Worm (Caenorhabditis elegans) whole organism, L3 larva: ENCODE data around the gene gss-1.
A peak's percentile ranks its signal among the peaks of the same experiment; 100 is the strongest.

Experiments used
- R02D3.7 ChIP-seq: fragments of 150-350 bp; optimal IDR thresholded peaks from 2 replicates; lab custom pipeline; 2014; ENCODE audit warnings: missing biosample characterization, missing genetic modification characterization
- ZK546.5 ChIP-seq: sonication (generic microtip); optimal IDR thresholded peaks from 2 replicates; lab custom pipeline; 2017; ENCODE audit warnings: missing biosample characterization, missing genetic modification characterization
- aly-2 ChIP-seq: fragments of 150-350 bp; optimal IDR thresholded peaks from 2 replicates; lab custom pipeline; 2014; ENCODE audit warnings: missing biosample characterization, missing genetic modification characterization
- ama-1 ChIP-seq: fragments of 150-350 bp; optimal IDR thresholded peaks from 2 replicates; lab custom pipeline; 2018
- ceh-16 ChIP-seq: sonication (generic microtip); optimal IDR thresholded peaks from 2 replicates; lab custom pipeline; 2017; ENCODE audit warnings: missing biosample characterization, missing genetic modification characterization
- ceh-28 ChIP-seq: fragments of 150-350 bp; optimal IDR thresholded peaks from 2 replicates; lab custom pipeline; 2014; ENCODE audit warnings: missing biosample characterization, missing genetic modification reagents, missing genetic modification characterization
- ceh-82 ChIP-seq: fragments of 150-350 bp; optimal IDR thresholded peaks from 2 replicates; lab custom pipeline; 2014; ENCODE audit warnings: missing biosample characterization, missing genetic modification characterization
- daf-12 ChIP-seq: fragments of 150-350 bp; optimal IDR thresholded peaks from 2 replicates; lab custom pipeline; 2014; ENCODE audit warnings: missing biosample characterization, missing genetic modification reagents, missing genetic modification characterization
- egl-27 ChIP-seq: sonication (generic microtip); optimal IDR thresholded peaks from 4 replicates; lab custom pipeline; 2017; ENCODE audit warnings: missing biosample characterization, missing genetic modification reagents, missing genetic modification characterization
- egl-5 ChIP-seq: fragments of 150-350 bp; optimal IDR thresholded peaks from 2 replicates; lab custom pipeline; 2017; ENCODE audit warnings: missing biosample characterization, missing genetic modification reagents, missing genetic modification characterization, inconsistent platforms
- elt-1 ChIP-seq: fragments of 150-350 bp; optimal IDR thresholded peaks from 2 replicates; lab custom pipeline; 2014; ENCODE audit warnings: missing biosample characterization, missing genetic modification characterization
- elt-2 ChIP-seq: sonication (generic microtip); optimal IDR thresholded peaks from 2 replicates; lab custom pipeline; 2016; ENCODE audit warnings: missing genetic modification reagents, mild to moderate bottlenecking, missing genetic modification characterization, missing compliant biosample characterization
- elt-3 ChIP-seq, 3 experiments: fragments of 150-350 bp in 1 of 3; sonication (generic microtip) in 2 of 3; optimal IDR thresholded peaks; 2 replicates in 2 of 3; 4 replicates in 1 of 3; lab custom pipeline; 2014 to 2017; ENCODE audit warnings: missing biosample characterization in 3 of 3, missing genetic modification characterization in 3 of 3
- fos-1 ChIP-seq: fragments of 150-350 bp; optimal IDR thresholded peaks from 2 replicates; lab custom pipeline; 2014; ENCODE audit warnings: missing biosample characterization, missing genetic modification characterization
- hmg-11 ChIP-seq: sonication (generic microtip); optimal IDR thresholded peaks from 2 replicates; lab custom pipeline; 2016; ENCODE audit warnings: missing genetic modification characterization, missing compliant biosample characterization
- jun-1 ChIP-seq: fragments of 150-350 bp; optimal IDR thresholded peaks from 2 replicates; lab custom pipeline; 2014; ENCODE audit warnings: missing biosample characterization, missing genetic modification reagents, missing genetic modification characterization
- lin-15B ChIP-seq: fragments of 150-350 bp; optimal IDR thresholded peaks from 2 replicates; lab custom pipeline; 2014; ENCODE audit warnings: missing biosample characterization, missing genetic modification characterization
- lin-39 ChIP-seq: fragments of 150-350 bp; optimal IDR thresholded peaks from 2 replicates; lab custom pipeline; 2018; ENCODE audit warnings: missing biosample characterization, missing genetic modification reagents, missing genetic modification characterization
- lsy-12 ChIP-seq: sonication (generic microtip); optimal IDR thresholded peaks from 2 replicates; lab custom pipeline; 2016; ENCODE audit warnings: mild to moderate bottlenecking, missing genetic modification characterization, missing compliant biosample characterization
- mdl-1 ChIP-seq: fragments of 150-350 bp; optimal IDR thresholded peaks from 2 replicates; lab custom pipeline; 2014; ENCODE audit warnings: missing biosample characterization, missing genetic modification characterization
- mml-1 ChIP-seq: fragments of 150-350 bp; sonication (generic microtip); optimal IDR thresholded peaks from 3 replicates; lab custom pipeline; 2014; ENCODE audit warnings: missing biosample characterization, missing genetic modification characterization
- nhr-12 ChIP-seq: fragments of 150-350 bp; optimal IDR thresholded peaks from 2 replicates; lab custom pipeline; 2014; ENCODE audit warnings: missing biosample characterization, missing genetic modification characterization
- nhr-25 ChIP-seq: sonication (generic microtip); optimal IDR thresholded peaks from 2 replicates; lab custom pipeline; 2017; ENCODE audit warnings: missing biosample characterization, missing genetic modification characterization
- nhr-28 ChIP-seq: fragments of 150-350 bp; optimal IDR thresholded peaks from 2 replicates; lab custom pipeline; 2014; ENCODE audit warnings: missing biosample characterization, missing genetic modification characterization
- nhr-43 ChIP-seq: sonication (generic microtip); optimal IDR thresholded peaks from 2 replicates; lab custom pipeline; 2016; ENCODE audit warnings: mild to moderate bottlenecking, missing genetic modification characterization, missing compliant biosample characterization; ENCODE audit not compliant: poor library complexity, severe bottlenecking
- nhr-67 ChIP-seq: fragments of 150-350 bp; optimal IDR thresholded peaks from 2 replicates; lab custom pipeline; 2014; ENCODE audit warnings: missing biosample characterization, missing genetic modification characterization
- nhr-76 ChIP-seq: fragments of 150-350 bp; sonication (generic microtip); optimal IDR thresholded peaks from 5 replicates; lab custom pipeline; 2014; ENCODE audit warnings: missing biosample characterization, missing genetic modification characterization
- nhr-77 ChIP-seq: fragments of 150-350 bp; optimal IDR thresholded peaks from 2 replicates; lab custom pipeline; 2014; ENCODE audit warnings: missing biosample characterization, missing genetic modification characterization
- pha-4 ChIP-seq: fragments of 150-350 bp; optimal IDR thresholded peaks from 2 replicates; lab custom pipeline; 2014; ENCODE audit warnings: missing biosample characterization, missing genetic modification reagents, missing genetic modification characterization
- pqm-1 ChIP-seq: fragments of 150-350 bp; optimal IDR thresholded peaks from 2 replicates; lab custom pipeline; 2017; ENCODE audit warnings: missing biosample characterization, missing genetic modification characterization, inconsistent platforms
- sea-2 ChIP-seq: fragments of 150-350 bp; sonication (generic microtip); optimal IDR thresholded peaks from 4 replicates; lab custom pipeline; 2014; ENCODE audit warnings: missing biosample characterization, missing genetic modification reagents, missing genetic modification characterization
- skn-1 ChIP-seq: fragments of 150-350 bp; optimal IDR thresholded peaks from 2 replicates; lab custom pipeline; 2014; ENCODE audit warnings: missing biosample characterization, missing genetic modification characterization
- snpc-4 ChIP-seq: fragments of 150-350 bp; optimal IDR thresholded peaks from 2 replicates; lab custom pipeline; 2014; ENCODE audit warnings: missing biosample characterization, missing genetic modification characterization
- tbx-2 ChIP-seq: sonication (generic microtip); optimal IDR thresholded peaks from 2 replicates; lab custom pipeline; 2016; ENCODE audit warnings: mild to moderate bottlenecking, missing genetic modification characterization, missing compliant biosample characterization
- unc-62 ChIP-seq: fragments of 150-350 bp; sonication (generic microtip); optimal IDR thresholded peaks from 4 replicates; lab custom pipeline; 2014; ENCODE audit warnings: missing biosample characterization, missing genetic modification reagents, missing genetic modification characterization
- zag-1 ChIP-seq: fragments of 150-350 bp; optimal IDR thresholded peaks from 2 replicates; lab custom pipeline; 2014; ENCODE audit warnings: missing biosample characterization, missing genetic modification characterization
- ztf-4 ChIP-seq: fragments of 150-350 bp; optimal IDR thresholded peaks from 2 replicates; lab custom pipeline; 2014; ENCODE audit warnings: missing biosample characterization, missing genetic modification characterization

The gss-1 gene

DNA sequence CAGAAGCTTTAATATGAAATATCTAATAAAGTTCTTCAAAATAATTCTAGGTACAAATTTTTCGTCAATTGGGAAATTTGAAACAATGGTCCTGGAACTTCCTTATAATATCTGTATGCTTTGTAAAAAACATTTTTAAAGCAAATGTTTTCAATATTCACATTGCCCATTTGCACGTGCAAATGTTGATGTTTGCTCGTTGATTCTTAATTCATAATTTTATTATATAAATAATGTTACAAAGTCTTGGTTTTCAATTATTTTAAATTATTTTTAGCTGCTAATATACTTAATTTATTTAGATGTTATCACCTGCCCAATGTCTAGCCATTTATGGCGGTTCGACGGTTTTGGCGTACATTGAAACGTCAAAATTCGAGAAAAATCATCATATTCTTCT, 5.7 kb upstream of the gss-1 start, which contains the start of gene M176.11:
M176.11 (plus strand) TSS at position 301 of the 400 bp plus-strand sequence.
- TF ChIP-seq egl-5 (tag; lab: Kevin White, UChicago) (no peak), elt-3 (tag; optimal IDR thresholded peaks at IDR 0.05; lab: Kevin White, UChicago) (no peak), zag-1 (tag; lab: Kevin White, UChicago) (no peak), egl-27 (tag; lab: Kevin White, UChicago) (no peak), sea-2 (GFP tag; lab: Kevin White, UChicago) (no peak), R02D3.7 (tag; lab: Kevin White, UChicago) (no peak), nhr-76 (no peak), ZK546.5 (tag; lab: Kevin White, UChicago) (no peak), ceh-28 (no peak), mml-1 (tag; lab: Kevin White, UChicago) (no peak)

DNA sequence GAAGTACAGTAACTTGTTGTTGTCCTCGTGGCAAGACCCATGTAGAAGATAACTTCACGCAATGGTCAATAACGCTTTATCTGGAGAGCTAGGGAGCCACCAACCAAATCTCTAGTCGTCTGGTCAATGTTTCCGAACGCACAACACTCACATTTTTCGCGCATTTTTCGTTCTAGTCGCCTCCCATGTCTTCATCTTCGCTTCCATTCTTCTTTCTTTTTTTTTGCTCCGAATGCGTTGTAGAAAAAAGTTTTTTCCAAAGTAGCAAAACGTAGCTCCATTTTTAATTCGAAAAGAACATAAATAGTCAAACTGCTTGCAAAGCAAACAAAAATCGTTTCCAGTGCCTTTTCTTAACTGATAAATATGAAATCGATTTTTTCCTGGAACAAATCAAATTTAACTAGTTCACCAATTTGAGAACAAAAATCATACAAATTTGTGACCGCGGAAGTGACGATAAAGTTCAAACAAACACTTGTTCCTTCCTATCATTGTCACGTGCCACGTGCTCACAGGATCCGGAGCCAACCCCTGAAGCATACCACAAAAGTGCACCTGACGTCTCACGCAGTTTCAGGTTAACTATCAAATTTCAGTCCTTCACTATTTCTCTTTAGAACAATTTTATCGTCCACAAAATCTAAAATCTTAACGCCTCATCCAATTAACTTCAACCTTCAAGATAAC, 2.8 kb upstream of the gss-1 start:
- TF ChIP-seq snpc-4 = no peak
- TF ChIP-seq elt-2 (tag; lab: Kevin White, UChicago) = peak; percentile 39
- no peak for TF ChIP-seq lin-39
- peak; percentile 26 for TF ChIP-seq jun-1 (tag; lab: Kevin White, UChicago)
- no peak for TF ChIP-seq nhr-28 (tag; lab: Kevin White, UChicago)
- no peak for TF ChIP-seq elt-1 (tag; lab: Kevin White, UChicago)
- TF ChIP-seq unc-62 (GFP tag; lab: Kevin White, UChicago) = no peak
- TF ChIP-seq daf-12 (tag; lab: Kevin White, UChicago) = no peak
- no peak for TF ChIP-seq nhr-76
- TF ChIP-seq tbx-2 (tag; lab: Kevin White, UChicago) = no peak
- peak; percentile 13 for TF ChIP-seq pha-4 (tag; lab: Kevin White, UChicago)
- no peak for TF ChIP-seq ztf-4
- peak; percentile 55 for TF ChIP-seq pqm-1
- no peak for TF ChIP-seq lin-15B (tag; lab: Kevin White, UChicago)

- TF ChIP-seq nhr-25 (tag; lab: Kevin White, UChicago) (no peak), elt-2 (tag; lab: Kevin White, UChicago) (peak; percentile 38)
- TF ChIP-seq, all 47 proteins: peak for 1
Measured at ce11 chrII:9418065-9418567, 1.9 kb upstream of the gss-1 start, which contains the start of the genes M176.4 and M176.16. Gene M176.4 (plus strand): TSS chrII:9418365. Gene M176.16 (plus strand): TSS chrII:9418517.

ce11 chrII:9412086-9412608, 4.1 kb downstream of the gss-1 start, which contains the start of gene arrd-3:
Gene arrd-3 (plus strand): TSS chrII:9412558.
- TF ChIP-seq pqm-1 (peak; percentile 87), elt-2 (tag; lab: Kevin White, UChicago) (peak; percentile 73), mml-1 (tag; lab: Kevin White, UChicago) (no peak)

DNA sequence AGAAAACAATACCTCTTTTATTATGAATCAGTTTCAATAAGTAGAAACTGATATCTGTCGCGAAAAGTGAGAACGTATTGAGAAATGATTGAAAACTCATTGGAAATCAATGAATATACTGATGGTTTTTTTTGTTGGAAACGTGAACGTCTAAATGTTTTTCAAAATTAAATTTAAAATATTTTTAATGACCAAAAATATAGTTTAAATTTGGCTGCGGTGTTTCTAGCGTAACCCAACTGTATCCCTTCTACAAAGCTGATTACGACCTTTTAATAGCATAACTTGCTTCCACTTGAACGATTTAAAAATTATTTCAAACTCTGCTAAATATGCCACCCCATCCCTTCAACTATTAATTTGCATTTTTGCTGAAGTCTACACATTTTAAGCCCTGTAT, 4.7 kb downstream of the gss-1 start, which contains the start of gene M176.9:
M176.9 (minus strand) TSS at position 101 of the 400 bp plus-strand sequence.
- TF ChIP-seq zag-1 (tag; lab: Kevin White, UChicago) (no peak), skn-1 (tag; lab: Kevin White, UChicago) (no peak), pha-4 (tag; lab: Kevin White, UChicago) (no peak), sea-2 (GFP tag; lab: Kevin White, UChicago) (no peak), aly-2 (no peak), ZK546.5 (tag; lab: Kevin White, UChicago) (no peak), elt-2 (tag; lab: Kevin White, UChicago) (no peak), tbx-2 (tag; lab: Kevin White, UChicago) (no peak), fos-1 (tag; lab: Kevin White, UChicago) (no peak), nhr-25 (tag; lab: Kevin White, UChicago) (no peak), snpc-4 (no peak), nhr-76 (no peak), ceh-28 (no peak), ama-1 (no peak), elt-3 (tag; optimal IDR thresholded peaks at IDR 0.05; lab: Kevin White, UChicago) (no peak), nhr-77 (tag; lab: Kevin White, UChicago) (no peak), egl-27 (tag; lab: Kevin White, UChicago) (no peak), ztf-4 (no peak)

ce11 chrII:9407469-9407868, 8.8 kb downstream of the gss-1 start, which contains the start of gene arrd-2:
Gene arrd-2 (plus strand): TSS chrII:9407769.
- TF ChIP-seq lin-15B (tag; lab: Kevin White, UChicago) (no peak), lsy-12 (tag; lab: Kevin White, UChicago) (no peak), nhr-25 (tag; lab: Kevin White, UChicago) (no peak), daf-12 (tag; lab: Kevin White, UChicago) (no peak), tbx-2 (tag; lab: Kevin White, UChicago) (no peak), nhr-12 (tag; lab: Kevin White, UChicago) (no peak), ZK546.5 (tag; lab: Kevin White, UChicago) (no peak), sea-2 (GFP tag; lab: Kevin White, UChicago) (no peak), elt-3 (tag; optimal IDR thresholded peaks at IDR 0.05; lab: Kevin White, UChicago) (no peak), mdl-1 (tag; lab: Kevin White, UChicago) (no peak), R02D3.7 (tag; lab: Kevin White, UChicago) (no peak), nhr-43 (no peak), jun-1 (tag; lab: Kevin White, UChicago) (no peak), ceh-82 (no peak), nhr-67 (tag; lab: Kevin White, UChicago) (no peak), hmg-11 (no peak), mml-1 (tag; lab: Kevin White, UChicago) (no peak), ceh-16 (tag; lab: Kevin White, UChicago) (no peak), pha-4 (tag; lab: Kevin White, UChicago) (no peak)
